Worm (Caenorhabditis elegans): Measurements from ENCODE around the gene str-188.

- TF ChIP-seq W03F9.2 (tag; optimal IDR thresholded peaks at IDR 0.05) (no peak), dao-5 (tag; optimal IDR thresholded peaks at IDR 0.05) (no peak), him-1 (tag; optimal IDR thresholded peaks at IDR 0.05) (no peak)
These were observed 14.6 kb upstream of the str-188 start for ce11 chrV:9701861-9702260.
